Fruit fly (Drosophila melanogaster): ENCODE measurements around the gene inaF-A.

The inaF-A gene

DNA sequence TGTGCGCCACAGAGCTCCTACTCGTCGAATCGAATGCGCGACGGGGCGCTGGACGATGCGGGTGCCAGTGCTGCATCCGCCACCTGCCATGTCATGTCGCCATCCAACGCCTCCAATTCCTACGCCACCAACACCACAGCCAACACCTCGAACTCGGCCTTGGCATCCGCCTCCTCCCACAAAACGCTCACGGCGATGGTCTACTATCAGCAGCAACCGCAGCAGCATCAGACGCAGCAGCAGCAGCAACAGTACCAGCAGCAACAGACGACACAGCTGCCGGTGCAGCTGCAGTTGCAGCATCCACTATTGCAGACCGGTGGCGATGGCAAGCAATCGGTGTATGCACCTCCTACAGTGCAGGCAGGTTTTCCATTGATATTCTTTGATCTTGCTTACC lies 32.9 kb downstream of the inaF-A start:
- no peak for TF ChIP-seq Vsx2 (GFP tag; optimal IDR thresholded peaks at IDR 0.05; ENCODE audit: partially characterized antibody)
- TF ChIP-seq Dfd (GFP tag; optimal IDR thresholded peaks at IDR 0.05), result peak; percentile 85

- TF ChIP-seq pan (optimal IDR thresholded peaks at IDR 0.05) (no peak), psq (GFP tag; optimal IDR thresholded peaks at IDR 0.05) (no peak), lola (GFP tag; optimal IDR thresholded peaks at IDR 0.05) (no peak), rgr (GFP tag; optimal IDR thresholded peaks at IDR 0.05) (no peak), br (GFP tag; optimal IDR thresholded peaks at IDR 0.05) (no peak), ey (GFP tag; optimal IDR thresholded peaks at IDR 0.05) (no peak), tai (GFP tag; optimal IDR thresholded peaks at IDR 0.05) (no peak), fru (GFP tag; optimal IDR thresholded peaks at IDR 0.05) (no peak), CrebA (GFP tag; optimal IDR thresholded peaks at IDR 0.05; ENCODE audit: borderline replicate concordance) (no peak), CG32264 (GFP tag; optimal IDR thresholded peaks at IDR 0.05) (no peak), Mio (GFP tag; optimal IDR thresholded peaks at IDR 0.05) (no peak), Myc (optimal IDR thresholded peaks at IDR 0.05) (no peak), Abd-B (GFP tag; optimal IDR thresholded peaks at IDR 0.05) (no peak), Dfd (GFP tag; optimal IDR thresholded peaks at IDR 0.05) (no peak), sage (GFP tag; optimal IDR thresholded peaks at IDR 0.05) (no peak)
Measured at dm6 chrX:11695883-11696211, 37.8 kb downstream of the inaF-A start.

- TF ChIP-seq foxo (GFP tag; optimal IDR thresholded peaks at IDR 0.05) (peak in 1 of 2 experiments; percentile 44), h (GFP tag; optimal IDR thresholded peaks at IDR 0.05) (peak; percentile 35), pan (optimal IDR thresholded peaks at IDR 0.05) (no peak), jim (GFP tag; optimal IDR thresholded peaks at IDR 0.05) (no peak), Vsx2 (GFP tag; optimal IDR thresholded peaks at IDR 0.05; ENCODE audit: partially characterized antibody) (no peak), woc (GFP tag; optimal IDR thresholded peaks at IDR 0.05) (no peak), br (GFP tag; optimal IDR thresholded peaks at IDR 0.05) (no peak), dmrt93B (GFP tag; optimal IDR thresholded peaks at IDR 0.05) (no peak), tai (GFP tag; optimal IDR thresholded peaks at IDR 0.05) (no peak), Hr83 (GFP tag; optimal IDR thresholded peaks at IDR 0.05; ENCODE audit: poor library complexity, severe bottlenecking) (peak; percentile 52), usp (GFP tag; optimal IDR thresholded peaks at IDR 0.05) (no peak), Mio (GFP tag; optimal IDR thresholded peaks at IDR 0.05) (no peak), Dfd (GFP tag; optimal IDR thresholded peaks at IDR 0.05) (no peak), Hr78 (GFP tag; optimal IDR thresholded peaks at IDR 0.05) (no peak), Sp1 (GFP tag; optimal IDR thresholded peaks at IDR 0.05) (peak; percentile 21), N (GFP tag; optimal IDR thresholded peaks at IDR 0.05) (peak; percentile 19), HLH106 (tag; optimal IDR thresholded peaks at IDR 0.05) (peak; percentile 20), sage (GFP tag; optimal IDR thresholded peaks at IDR 0.05) (no peak), dl (GFP tag; optimal IDR thresholded peaks at IDR 0.05; ENCODE audit: insufficient read depth in 1 of 2, partially characterized antibody in 2 of 2) (no peak), Myc (optimal IDR thresholded peaks at IDR 0.05) (peak; percentile 16), ey (GFP tag; optimal IDR thresholded peaks at IDR 0.05) (no peak), dsf (GFP tag; optimal IDR thresholded peaks at IDR 0.05; ENCODE audit: borderline replicate concordance) (no peak), Hnf4 (GFP tag; optimal IDR thresholded peaks at IDR 0.05) (no peak), OdsH (GFP tag; optimal IDR thresholded peaks at IDR 0.05) (peak; percentile 25), Dif (GFP tag; optimal IDR thresholded peaks at IDR 0.05; ENCODE audit: partially characterized antibody) (no peak), Rel (GFP tag; optimal IDR thresholded peaks at IDR 0.05) (no peak), Rel (tag; optimal IDR thresholded peaks at IDR 0.05) (peak; percentile 44), CG9705 (GFP tag; optimal IDR thresholded peaks at IDR 0.05) (no peak), CG32264 (GFP tag; optimal IDR thresholded peaks at IDR 0.05) (no peak), sv (GFP tag; optimal IDR thresholded peaks at IDR 0.05) (no peak), Abd-B (GFP tag; optimal IDR thresholded peaks at IDR 0.05) (no peak), rgr (GFP tag; optimal IDR thresholded peaks at IDR 0.05) (peak; percentile 46), psq (GFP tag; optimal IDR thresholded peaks at IDR 0.05) (peak; percentile 61), Jra (GFP tag; optimal IDR thresholded peaks at IDR 0.05) (no peak), brk (GFP tag; optimal IDR thresholded peaks at IDR 0.05) (no peak), fru (GFP tag; optimal IDR thresholded peaks at IDR 0.05) (peak; percentile 23), CrebA (GFP tag; optimal IDR thresholded peaks at IDR 0.05; ENCODE audit: borderline replicate concordance) (no peak), lola (GFP tag; optimal IDR thresholded peaks at IDR 0.05) (no peak), GATAd (GFP tag; optimal IDR thresholded peaks at IDR 0.05) (no peak)
Measured at dm6 chrX:11694959-11695882, 38.5 kb downstream of the inaF-A start, which contains the start of gene PhKgamma. Gene PhKgamma, plus strand, starts transcription at chrX:11695137.

Measured in whole organism, wandering third instar larva.